Worm (Caenorhabditis elegans): ENCODE data around the gene Y57G7A.11.
"Not testable (repeated sequence)": the region's sequence is repeated elsewhere in the genome, so short reads cannot be mapped to it uniquely, and the experiment has no call there.

The Y57G7A.11 gene

ce11 chrII:1285514-1285913, 8.8 kb upstream of the Y57G7A.11 start, which contains the start of the genes Y57G7A.6 and Y57G7A.3:
Gene Y57G7A.6, minus strand, starts transcription at chrII:1285614.
Gene Y57G7A.3, plus strand, starts transcription at chrII:1285782.
- no peak for TF ChIP-seq R02D3.7 (tag; optimal IDR thresholded peaks at IDR 0.05)
- TF ChIP-seq sma-3 (GFP tag; optimal IDR thresholded peaks at IDR 0.05) = no peak
- TF ChIP-seq unc-55 (GFP tag; optimal IDR thresholded peaks at IDR 0.05) = no peak
- TF ChIP-seq ZK546.5 (tag; optimal IDR thresholded peaks at IDR 0.05) = no peak
- TF ChIP-seq ama-1 (optimal IDR thresholded peaks at IDR 0.05) = no peak
- no peak for TF ChIP-seq ztf-1 (GFP tag; conservative IDR thresholded peaks at IDR 0.05)
- TF ChIP-seq nhr-25 (tag; optimal IDR thresholded peaks at IDR 0.05) = no peak
- no peak for TF ChIP-seq C34F6.9 (tag; optimal IDR thresholded peaks at IDR 0.05)
- no peak for TF ChIP-seq sem-4 (tag; optimal IDR thresholded peaks at IDR 0.05)
- no peak for TF ChIP-seq sma-9 (GFP tag; optimal IDR thresholded peaks at IDR 0.05)
- no peak for TF ChIP-seq sma-9 (tag; optimal IDR thresholded peaks at IDR 0.05)
- TF ChIP-seq nhr-12 (tag; optimal IDR thresholded peaks at IDR 0.05) = no peak
- TF ChIP-seq elt-3 (tag; optimal IDR thresholded peaks at IDR 0.05) = no peak
- TF ChIP-seq lsy-2 (tag; optimal IDR thresholded peaks at IDR 0.05) = no peak
- no peak for TF ChIP-seq lin-13 (GFP tag; optimal IDR thresholded peaks at IDR 0.05)
- TF ChIP-seq nhr-6 (tag; optimal IDR thresholded peaks at IDR 0.05) = no peak
- TF ChIP-seq nhr-23 (tag; optimal IDR thresholded peaks at IDR 0.05) = no peak
- TF ChIP-seq lin-11 (tag; optimal IDR thresholded peaks at IDR 0.05) = no peak
- TF ChIP-seq blmp-1 (tag; optimal IDR thresholded peaks at IDR 0.05; ENCODE audit: insufficient read depth) = no peak
- no peak for TF ChIP-seq aly-2 (tag; optimal IDR thresholded peaks at IDR 0.05)

ce11 chrII:1284985-1285384, 8.3 kb upstream of the Y57G7A.11 start:
- TF ChIP-seq unc-62 (GFP tag; optimal IDR thresholded peaks at IDR 0.05) = no peak
- TF ChIP-seq mdl-1 (tag; optimal IDR thresholded peaks at IDR 0.05) = no peak
- TF ChIP-seq aly-2 (tag; optimal IDR thresholded peaks at IDR 0.05) = no peak
- TF ChIP-seq lin-13 (GFP tag; optimal IDR thresholded peaks at IDR 0.05) = no peak

- not testable (repeated sequence) for TF ChIP-seq F13H6.1, ceh-82, nhr-237 (tag; optimal IDR thresholded peaks at IDR 0.05)
These were observed 1.7 kb upstream of the Y57G7A.11 start, which contains the start of gene srz-63 for ce11 chrII:1278350-1278749. Gene srz-63, plus strand, starts transcription at chrII:1278650.

- TF ChIP-seq F13H6.1 (tag; optimal IDR thresholded peaks at IDR 0.05) (no peak), lin-11 (tag; optimal IDR thresholded peaks at IDR 0.05) (no peak), nhr-21 (tag; optimal IDR thresholded peaks at IDR 0.05) (no peak), crh-2 (tag; optimal IDR thresholded peaks at IDR 0.05) (no peak), ceh-82 (tag; optimal IDR thresholded peaks at IDR 0.05) (no peak), C34F6.9 (tag; optimal IDR thresholded peaks at IDR 0.05) (no peak), ama-1 (optimal IDR thresholded peaks at IDR 0.05) (no peak), ztf-11 (tag; optimal IDR thresholded peaks at IDR 0.05) (no peak), ztf-4 (tag; optimal IDR thresholded peaks at IDR 0.05) (no peak), sma-3 (GFP tag; optimal IDR thresholded peaks at IDR 0.05) (no peak), sem-4 (tag; optimal IDR thresholded peaks at IDR 0.05) (no peak), peb-1 (tag; optimal IDR thresholded peaks at IDR 0.05) (no peak), ztf-1 (GFP tag; conservative IDR thresholded peaks at IDR 0.05) (no peak), nhr-77 (tag; optimal IDR thresholded peaks at IDR 0.05) (no peak), snpc-4 (tag; optimal IDR thresholded peaks at IDR 0.05) (no peak), unc-55 (GFP tag; optimal IDR thresholded peaks at IDR 0.05) (no peak), lin-39 (tag; optimal IDR thresholded peaks at IDR 0.05) (no peak), aly-2 (tag; optimal IDR thresholded peaks at IDR 0.05) (no peak)
These were observed 1.2 kb downstream of the Y57G7A.11 start, which contains the start of gene Y57G7A.5 for ce11 chrII:1275439-1275838. Gene Y57G7A.5, minus strand, starts transcription at chrII:1275539.

ce11 chrII:1271814-1272213, 4.9 kb downstream of the Y57G7A.11 start, which contains the start of gene srw-66:
Gene srw-66, minus strand, starts transcription at chrII:1271914.
- TF ChIP-seq unc-39 (tag; optimal IDR thresholded peaks at IDR 0.05) (no peak), gmeb-1 (tag; optimal IDR thresholded peaks at IDR 0.05) (no peak), zag-1 (tag; optimal IDR thresholded peaks at IDR 0.05) (no peak), lin-13 (GFP tag; optimal IDR thresholded peaks at IDR 0.05) (no peak), alr-1 (tag; optimal IDR thresholded peaks at IDR 0.05) (no peak), ama-1 (optimal IDR thresholded peaks at IDR 0.05) (no peak), C34F6.9 (tag; optimal IDR thresholded peaks at IDR 0.05) (no peak), sma-9 (GFP tag; optimal IDR thresholded peaks at IDR 0.05) (no peak), sma-9 (tag; optimal IDR thresholded peaks at IDR 0.05) (no peak), lsy-2 (tag; optimal IDR thresholded peaks at IDR 0.05) (no peak), aly-2 (tag; optimal IDR thresholded peaks at IDR 0.05) (no peak), mdl-1 (tag; optimal IDR thresholded peaks at IDR 0.05) (no peak), mab-5 (tag; optimal IDR thresholded peaks at IDR 0.05) (no peak), sem-4 (tag; optimal IDR thresholded peaks at IDR 0.05) (no peak), nhr-12 (tag; optimal IDR thresholded peaks at IDR 0.05) (no peak), ceh-16 (tag; optimal IDR thresholded peaks at IDR 0.05) (no peak), snpc-4 (tag; optimal IDR thresholded peaks at IDR 0.05) (no peak), unc-55 (GFP tag; optimal IDR thresholded peaks at IDR 0.05) (no peak), nhr-21 (tag; optimal IDR thresholded peaks at IDR 0.05) (no peak), F13H6.1 (tag; optimal IDR thresholded peaks at IDR 0.05) (no peak), egl-27 (tag; optimal IDR thresholded peaks at IDR 0.05) (no peak)
